Worm (Caenorhabditis elegans) whole organism, early embryonic: ENCODE results near the gene lin-48.

Source experiments
- B0310.2 ChIP-seq: sonication (generic microtip); optimal IDR thresholded peaks from 2 replicates; lab custom pipeline; 2016; ENCODE audit warnings: mild to moderate bottlenecking, missing genetic modification characterization, missing compliant biosample characterization
- F13C5.2 ChIP-seq: sonication (generic microtip); optimal IDR thresholded peaks from 2 replicates; lab custom pipeline; 2017; ENCODE audit warnings: mild to moderate bottlenecking, missing genetic modification characterization, inconsistent platforms, missing compliant biosample characterization
- aly-1 ChIP-seq: sonication (generic microtip); optimal IDR thresholded peaks from 2 replicates; lab custom pipeline; 2016; ENCODE audit warnings: missing genetic modification characterization, missing compliant biosample characterization
- ama-1 ChIP-seq: fragments of 150-350 bp; optimal IDR thresholded peaks from 2 replicates; lab custom pipeline; 2014
- ceh-13 ChIP-seq: fragments of 200-800 bp; sonication (Bioruptor generic); optimal IDR thresholded peaks from 2 replicates; lab custom pipeline; 2018; ENCODE audit warnings: mild to moderate bottlenecking, missing genetic modification characterization, missing compliant biosample characterization
- ceh-36 ChIP-seq: sonication (generic microtip); optimal IDR thresholded peaks from 2 replicates; lab custom pipeline; 2016; ENCODE audit warnings: missing genetic modification characterization, inconsistent platforms, missing compliant biosample characterization
- ets-7 ChIP-seq: sonication (generic microtip); optimal IDR thresholded peaks from 2 replicates; lab custom pipeline; 2016; ENCODE audit warnings: missing genotype, missing genetic modification characterization, missing compliant biosample characterization
- hmbx-1 ChIP-seq: sonication (generic microtip); optimal IDR thresholded peaks from 2 replicates; lab custom pipeline; 2016; ENCODE audit warnings: mild to moderate bottlenecking, missing genetic modification characterization, missing compliant biosample characterization
- hmg-4 ChIP-seq: fragments of 200-800 bp; sonication (Bioruptor generic); optimal IDR thresholded peaks from 2 replicates; lab custom pipeline; 2018; ENCODE audit warnings: mild to moderate bottlenecking, missing genetic modification characterization, missing compliant biosample characterization
- sea-1 ChIP-seq: fragments of 200-800 bp; sonication (Bioruptor generic); conservative IDR thresholded peaks from 2 replicates; pipeline ENCODE4 v1.3.6; 2022; ENCODE audit warnings: missing genetic modification characterization, missing compliant biosample characterization
- tbx-11 ChIP-seq: fragments of 200-800 bp; sonication (Bioruptor generic); IDR thresholded peaks from 2 replicates; pipeline ENCODE4 v1.3.6; 2022; ENCODE audit warnings: missing genetic modification characterization, missing compliant biosample characterization

ce11 chrIII:3734990-3735389 is 10.2 kb upstream of the lin-48 start, which contains the start of gene evl-18:
- TF ChIP-seq F13C5.2 (tag; lab: Kevin White, UChicago) (no peak), aly-1 (tag; lab: Kevin White, UChicago) (no peak), ets-7 (no peak), ama-1 (lab: Kevin White, UChicago) (no peak), ceh-36 (tag; lab: Kevin White, UChicago) (no peak), hmbx-1 (tag; lab: Kevin White, UChicago) (no peak), tbx-11 (GFP tag; lab: Robert Waterston, UW) (no peak), hmg-4 (GFP tag; lab: Kevin White, UChicago) (no peak), sea-1 (GFP tag; lab: Robert Waterston, UW) (no peak), B0310.2 (tag; lab: Kevin White, UChicago) (no peak), ceh-13 (GFP tag; lab: Kevin White, UChicago) (no peak)
